Worm (Caenorhabditis elegans) whole organism, young adult: ENCODE measurements around the gene inft-2.

Experiments used
- C06A6.2 ChIP-seq: fragments of 200-800 bp; sonication (Bioruptor generic); conservative IDR thresholded peaks from 2 replicates; pipeline ENCODE4 v1.3.6; 2022; ENCODE audit warnings: missing genetic modification characterization, missing compliant biosample characterization
- D2030.7 ChIP-seq: fragments of 200-800 bp; sonication (Bioruptor generic); IDR thresholded peaks from 2 replicates; pipeline ENCODE4 v1.3.6; 2022; ENCODE audit warnings: missing genetic modification reagents, missing genetic modification characterization, missing compliant biosample characterization
- F37B4.10 ChIP-seq: fragments of 200-800 bp; sonication (Bioruptor generic); IDR thresholded peaks from 2 replicates; pipeline ENCODE4 v1.3.6; 2022; ENCODE audit warnings: missing genetic modification characterization, missing compliant biosample characterization
- F39B2.1 ChIP-seq: fragments of 200-800 bp; sonication (Bioruptor generic); IDR thresholded peaks from 2 replicates; pipeline ENCODE4 v1.3.6; 2022; ENCODE audit warnings: missing genetic modification reagents, missing genetic modification characterization, missing compliant biosample characterization
- F49E8.2 ChIP-seq: sonication (generic microtip); optimal IDR thresholded peaks from 3 replicates; lab custom pipeline; 2017; ENCODE audit warnings: missing genetic modification characterization, mild to moderate bottlenecking, missing compliant biosample characterization, antibody characterized with exemption, moderate library complexity; ENCODE audit not compliant: insufficient read depth
- F52B5.7 ChIP-seq: sonication (generic microtip); optimal IDR thresholded peaks from 2 replicates; lab custom pipeline; 2016; ENCODE audit warnings: mild to moderate bottlenecking, missing genetic modification characterization, missing compliant biosample characterization
- F55B11.4 ChIP-seq: sonication (generic microtip); optimal IDR thresholded peaks from 2 replicates; lab custom pipeline; 2016; ENCODE audit warnings: missing compliant biosample characterization, missing genetic modification characterization, borderline replicate concordance; ENCODE audit not compliant: insufficient read depth
- K11D2.4 ChIP-seq: fragments of 200-800 bp; sonication (Bioruptor generic); IDR thresholded peaks from 2 replicates; pipeline ENCODE4 v1.3.6; 2022; ENCODE audit warnings: missing genetic modification reagents, missing genetic modification characterization, missing compliant biosample characterization
- T26A5.8 ChIP-seq: sonication (generic microtip); optimal IDR thresholded peaks from 2 replicates; lab custom pipeline; 2016; ENCODE audit warnings: missing genetic modification characterization, missing compliant biosample characterization
- Y53G8AR.9 ChIP-seq: fragments of 200-800 bp; sonication (Bioruptor generic); conservative IDR thresholded peaks from 2 replicates; pipeline ENCODE4 v1.3.6; 2022; ENCODE audit warnings: missing genetic modification reagents, missing genetic modification characterization, missing compliant biosample characterization
- Y56A3A.18 ChIP-seq: fragments of 200-800 bp; sonication (Bioruptor generic); IDR thresholded peaks from 2 replicates; pipeline ENCODE4 v1.3.6; 2022; ENCODE audit warnings: missing genetic modification reagents, missing genetic modification characterization, missing compliant biosample characterization
- Y79H2A.3 ChIP-seq: fragments of 200-800 bp; sonication (Bioruptor generic); conservative IDR thresholded peaks from 2 replicates; pipeline ENCODE4 v1.3.6; 2022; ENCODE audit warnings: missing genetic modification reagents, missing genetic modification characterization, missing compliant biosample characterization
- ama-1 ChIP-seq, 3 experiments: fragments of 150-350 bp in 1 of 3; sonication (generic microtip) in 2 of 3; optimal IDR thresholded peaks; 2 replicates each; lab custom pipeline; 2014 to 2018; ENCODE audit warnings: missing biosample characterization in 2 of 3, missing genetic modification characterization in 2 of 3, missing genetic modification reagents in 2 of 3
- aptf-3 ChIP-seq: fragments of 200-800 bp; sonication (Bioruptor generic); IDR thresholded peaks from 2 replicates; pipeline ENCODE4 v1.3.6; 2022; ENCODE audit warnings: missing genetic modification characterization, missing compliant biosample characterization
- athp-1 ChIP-seq: sonication (generic microtip); optimal IDR thresholded peaks from 2 replicates; lab custom pipeline; 2017; ENCODE audit warnings: mild to moderate bottlenecking, missing genetic modification characterization, missing compliant biosample characterization
- attf-5 ChIP-seq: fragments of 200-800 bp; sonication (Bioruptor generic); optimal IDR thresholded peaks from 2 replicates; lab custom pipeline; 2018; ENCODE audit warnings: mild to moderate bottlenecking, missing genetic modification characterization, missing compliant biosample characterization
- attf-6 ChIP-seq: fragments of 200-800 bp; sonication (Bioruptor generic); IDR thresholded peaks from 2 replicates; pipeline ENCODE4 v1.3.6; 2022; ENCODE audit warnings: missing genetic modification reagents, missing genetic modification characterization, missing compliant biosample characterization
- bed-2 ChIP-seq: fragments of 200-800 bp; sonication (Bioruptor generic); IDR thresholded peaks from 2 replicates; pipeline ENCODE4 v1.3.6; 2022; ENCODE audit warnings: missing genetic modification reagents, missing genetic modification characterization, missing compliant biosample characterization
- cebp-1 ChIP-seq, 2 experiments: fragments of 200-800 bp in 1 of 2; sonication (Bioruptor generic) in 1 of 2; sonication (generic microtip) in 1 of 2; IDR thresholded peaks in 1 of 2; optimal IDR thresholded peaks in 1 of 2; 2 replicates each; pipeline versions ENCODE4 v1.3.6 to Lab custom; 2017 to 2022; ENCODE audit warnings: missing compliant biosample characterization in 2 of 2, missing genetic modification characterization in 2 of 2, mild to moderate bottlenecking in 1 of 2, missing genetic modification reagents in 1 of 2, moderate library complexity in 1 of 2
- ceh-91 ChIP-seq: fragments of 200-800 bp; sonication (Bioruptor generic); IDR thresholded peaks from 2 replicates; pipeline ENCODE4 v1.3.6; 2022; ENCODE audit warnings: missing genetic modification reagents, missing genetic modification characterization, missing compliant biosample characterization
- die-1 ChIP-seq: sonication (generic microtip); optimal IDR thresholded peaks from 2 replicates; lab custom pipeline; 2016; ENCODE audit warnings: missing genotype, mild to moderate bottlenecking, missing genetic modification characterization, missing compliant biosample characterization
- dox-1 ChIP-seq: fragments of 200-800 bp; sonication (Bioruptor generic); IDR thresholded peaks from 2 replicates; pipeline ENCODE4 v1.3.6; 2022; ENCODE audit warnings: missing genetic modification reagents, missing genetic modification characterization, missing compliant biosample characterization
- dpff-1 ChIP-seq: sonication (generic microtip); optimal IDR thresholded peaks from 2 replicates; lab custom pipeline; 2017; ENCODE audit warnings: mild to moderate bottlenecking, missing genetic modification characterization, missing compliant biosample characterization
- egrh-3 ChIP-seq: fragments of 200-800 bp; sonication (Bioruptor generic); IDR thresholded peaks from 2 replicates; pipeline ENCODE4 v1.3.6; 2022; ENCODE audit warnings: missing genetic modification reagents, missing genetic modification characterization, missing compliant biosample characterization
- hmg-20 ChIP-seq: fragments of 200-800 bp; sonication (Bioruptor generic); IDR thresholded peaks from 2 replicates; pipeline ENCODE4 v1.3.6; 2022; ENCODE audit warnings: missing genetic modification reagents, missing genetic modification characterization, missing compliant biosample characterization
- hsf-1 ChIP-seq: fragments of 200-800 bp; sonication (Bioruptor generic); IDR thresholded peaks from 2 replicates; pipeline ENCODE4 v1.3.6; 2022; ENCODE audit warnings: missing genetic modification reagents, missing genetic modification characterization, missing compliant biosample characterization
- let-526 ChIP-seq: fragments of 200-800 bp; sonication (Bioruptor generic); IDR thresholded peaks from 2 replicates; pipeline ENCODE4 v1.3.6; 2022; ENCODE audit warnings: missing genetic modification reagents, missing genetic modification characterization, missing compliant biosample characterization
- lin-26 ChIP-seq: fragments of 200-800 bp; sonication (Bioruptor generic); IDR thresholded peaks from 2 replicates; pipeline ENCODE4 v1.3.6; 2022; ENCODE audit warnings: missing genetic modification reagents, missing genetic modification characterization, missing compliant biosample characterization
- lin-35 ChIP-seq, 3 experiments: fragments of 150-350 bp in 2 of 3; sonication (generic microtip) in 1 of 3; optimal IDR thresholded peaks; 2 replicates each; lab custom pipeline; 2014 to 2018; ENCODE audit warnings: missing biosample characterization in 3 of 3, missing genetic modification characterization in 3 of 3, missing genetic modification reagents in 3 of 3
- lin-54 ChIP-seq: fragments of 200-800 bp; sonication (Bioruptor generic); optimal IDR thresholded peaks from 2 replicates; lab custom pipeline; 2018; ENCODE audit warnings: mild to moderate bottlenecking, missing genetic modification characterization, missing compliant biosample characterization
- madf-3 ChIP-seq: fragments of 200-800 bp; sonication (Bioruptor generic); IDR thresholded peaks from 2 replicates; pipeline ENCODE4 v1.3.6; 2022; ENCODE audit warnings: missing genetic modification reagents, missing genetic modification characterization, missing compliant biosample characterization
- madf-8 ChIP-seq: fragments of 200-800 bp; sonication (Bioruptor generic); conservative IDR thresholded peaks from 2 replicates; pipeline ENCODE4 v1.3.6; 2022; ENCODE audit warnings: missing genetic modification reagents, missing genetic modification characterization, missing compliant biosample characterization
- mel-28 ChIP-seq: sonication (generic microtip); optimal IDR thresholded peaks from 2 replicates; lab custom pipeline; 2016; ENCODE audit warnings: borderline replicate concordance, mild to moderate bottlenecking, missing genetic modification characterization, missing compliant biosample characterization
- mxl-1 ChIP-seq: sonication (generic microtip); optimal IDR thresholded peaks from 2 replicates; lab custom pipeline; 2016; ENCODE audit warnings: missing genetic modification characterization, missing compliant biosample characterization
- nhr-179 ChIP-seq: sonication (generic microtip); optimal IDR thresholded peaks from 2 replicates; lab custom pipeline; 2016; ENCODE audit warnings: mild to moderate bottlenecking, missing genetic modification characterization, missing compliant biosample characterization
- rcor-1 ChIP-seq: fragments of 200-800 bp; sonication (Bioruptor generic); IDR thresholded peaks from 2 replicates; pipeline ENCODE4 v1.3.6; 2022; ENCODE audit warnings: missing genetic modification reagents, missing genetic modification characterization, missing compliant biosample characterization
- rec-8 ChIP-seq, 2 experiments: sonication (generic microtip); optimal IDR thresholded peaks; 2 replicates each; lab custom pipeline; 2016; ENCODE audit warnings: mild to moderate bottlenecking in 2 of 2, missing genetic modification characterization in 2 of 2, missing genetic modification reagents in 2 of 2, missing genotype in 2 of 2, missing biosample characterization in 1 of 2, missing compliant biosample characterization in 1 of 2, moderate library complexity in 1 of 2
- repo-1 ChIP-seq: sonication (generic microtip); optimal IDR thresholded peaks from 2 replicates; lab custom pipeline; 2017; ENCODE audit warnings: mild to moderate bottlenecking, missing genetic modification characterization, missing compliant biosample characterization
- rpc-1 ChIP-seq, 2 experiments: fragments of 150-350 bp in 1 of 2; sonication (generic microtip) in 1 of 2; optimal IDR thresholded peaks; 2 replicates each; lab custom pipeline; 2014 to 2018; ENCODE audit warnings: missing biosample characterization in 1 of 2, missing genetic modification characterization in 1 of 2, missing genetic modification reagents in 1 of 2, missing genotype in 1 of 2
- snpc-3.4 ChIP-seq: sonication (generic microtip); optimal IDR thresholded peaks from 2 replicates; lab custom pipeline; 2017; ENCODE audit warnings: missing genetic modification characterization, mild to moderate bottlenecking, missing compliant biosample characterization, antibody characterized with exemption, moderate library complexity, missing genotype, missing genetic modification reagents
- tbx-9 ChIP-seq: sonication (generic microtip); optimal IDR thresholded peaks from 2 replicates; lab custom pipeline; 2016; ENCODE audit warnings: borderline replicate concordance, missing genetic modification characterization, inconsistent platforms, missing compliant biosample characterization
- unc-62 ChIP-seq: fragments of 150-350 bp; optimal IDR thresholded peaks from 2 replicates; lab custom pipeline; 2014; ENCODE audit warnings: missing biosample characterization, missing genetic modification reagents, missing genetic modification characterization
- zfh-2 ChIP-seq: fragments of 200-800 bp; sonication (Bioruptor generic); conservative IDR thresholded peaks from 2 replicates; pipeline ENCODE4 v1.3.6; 2022; ENCODE audit warnings: missing genetic modification reagents, missing genetic modification characterization, missing compliant biosample characterization
- ztf-18 ChIP-seq: sonication (generic microtip); optimal IDR thresholded peaks from 2 replicates; lab custom pipeline; 2016; ENCODE audit warnings: missing genotype, mild to moderate bottlenecking, missing genetic modification characterization, missing compliant biosample characterization

Gene inft-2

ce11 chrV:13003378-13003777 lies 1.3 kb downstream of the inft-2 start (continued):
- TF ChIP-seq tbx-9 (tag; lab: Kevin White, UChicago) (no peak), rec-8 (tag; optimal IDR thresholded peaks at IDR 0.05; lab: Kevin White, UChicago) (peak; percentile 74 to 86), rcor-1 (GFP tag; lab: Robert Waterston, UW) (peak; percentile 71), let-526 (GFP tag; lab: Robert Waterston, UW) (0 out of 2 replicates have a peak, but pooled peaks have one; percentile 44), T26A5.8 (tag; lab: Kevin White, UChicago) (no peak), ama-1 (optimal IDR thresholded peaks at IDR 0.05; lab: Kevin White, UChicago) (no peak), ama-1 (GFP tag; optimal IDR thresholded peaks at IDR 0.05; lab: Kevin White, UChicago) (peak; percentile 63 to 76), ztf-18 (tag; lab: Kevin White, UChicago) (peak; percentile 62), aptf-3 (0 out of 2 replicates have a peak, but pooled peaks have one; percentile 13), cebp-1 (GFP tag; IDR thresholded peaks at IDR 0.05; lab: Robert Waterston, UW) (no peak), cebp-1 (tag; optimal IDR thresholded peaks at IDR 0.05; lab: Kevin White, UChicago) (peak; percentile 67), C06A6.2 (GFP tag; lab: Robert Waterston, UW) (no peak), bed-2 (GFP tag; lab: Robert Waterston, UW) (no peak), madf-8 (GFP tag; lab: Robert Waterston, UW) (no peak), lin-54 (GFP tag; lab: Kevin White, UChicago) (peak; percentile 63), attf-5 (GFP tag; lab: Kevin White, UChicago) (no peak), snpc-3.4 (tag; lab: Kevin White, UChicago) (peak; percentile 92), ceh-91 (no peak), hsf-1 (GFP tag; lab: Robert Waterston, UW) (no peak), Y56A3A.18 (peak; percentile 39; the same call in 1 of the 2 replicates), nhr-179 (tag; lab: Kevin White, UChicago) (peak; percentile 0), F55B11.4 (tag; lab: Kevin White, UChicago) (no peak), mel-28 (tag; lab: Kevin White, UChicago) (peak; percentile 22), zfh-2 (GFP tag; lab: Robert Waterston, UW) (0 out of 2 replicates have a peak, but pooled peaks have one; percentile 36), F52B5.7 (peak; percentile 22), dpff-1 (no peak), attf-6 (no peak), repo-1 (tag; lab: Kevin White, UChicago) (peak; percentile 86), unc-62 (GFP tag; lab: Kevin White, UChicago) (no peak), lin-35 (GFP tag; optimal IDR thresholded peaks at IDR 0.05; lab: Kevin White, UChicago) (peak in 1 of 3 experiments; percentile 56), Y53G8AR.9 (GFP tag; lab: Robert Waterston, UW) (peak; percentile 29; the same call in 1 of the 2 replicates), athp-1 (peak; percentile 50), rpc-1 (optimal IDR thresholded peaks at IDR 0.05; lab: Kevin White, UChicago) (peak; percentile 90), rpc-1 (tag; optimal IDR thresholded peaks at IDR 0.05; lab: Kevin White, UChicago) (peak; percentile 77), F49E8.2 (peak; percentile 67), F39B2.1 (no peak), mxl-1 (tag; lab: Kevin White, UChicago) (peak; percentile 62), hmg-20 (GFP tag; lab: Robert Waterston, UW) (no peak; the same call in 1 of the 2 replicates), Y79H2A.3 (no peak), die-1 (tag; lab: Kevin White, UChicago) (peak; percentile 79)

ce11 chrV:13004374-13004773 lies 2.3 kb downstream of the inft-2 start:
- TF ChIP-seq D2030.7 (GFP tag; lab: Robert Waterston, UW), result peak; percentile 24; the same call in 1 of the 2 replicates
- TF ChIP-seq egrh-3 (GFP tag; lab: Robert Waterston, UW), result peak; percentile 69
- 0 out of 2 replicates have a peak, but pooled peaks have one; percentile 34 for TF ChIP-seq lin-26 (GFP tag; lab: Robert Waterston, UW)
- TF ChIP-seq F37B4.10 (GFP tag; lab: Robert Waterston, UW), result 0 out of 2 replicates have a peak, but pooled peaks have one; percentile 25
- TF ChIP-seq K11D2.4 (GFP tag; lab: Robert Waterston, UW), result 0 out of 2 replicates have a peak, but pooled peaks have one; percentile 11
- no peak for TF ChIP-seq madf-3 (GFP tag; lab: Robert Waterston, UW)
- peak; percentile 88 for TF ChIP-seq zfh-2 (GFP tag; lab: Robert Waterston, UW)
- TF ChIP-seq dox-1 (GFP tag; lab: Robert Waterston, UW), result no peak
